Worm (Caenorhabditis elegans) whole organism, dauer: ENCODE data around the gene F46F3.3.

ENCODE experiments used
- unc-62 ChIP-seq: sonication (generic microtip); optimal IDR thresholded peaks from 2 replicates; lab custom pipeline; 2017; ENCODE audit warnings: missing biosample characterization, missing genetic modification reagents, missing genetic modification characterization

Gene F46F3.3

ce11 chrV:11667176-11667575 is at the start of gene F46F3.3:
Gene F46F3.3, plus strand, starts transcription at chrV:11667476.
- no peak for TF ChIP-seq unc-62 (GFP tag; lab: Kevin White, UChicago)

DNA sequence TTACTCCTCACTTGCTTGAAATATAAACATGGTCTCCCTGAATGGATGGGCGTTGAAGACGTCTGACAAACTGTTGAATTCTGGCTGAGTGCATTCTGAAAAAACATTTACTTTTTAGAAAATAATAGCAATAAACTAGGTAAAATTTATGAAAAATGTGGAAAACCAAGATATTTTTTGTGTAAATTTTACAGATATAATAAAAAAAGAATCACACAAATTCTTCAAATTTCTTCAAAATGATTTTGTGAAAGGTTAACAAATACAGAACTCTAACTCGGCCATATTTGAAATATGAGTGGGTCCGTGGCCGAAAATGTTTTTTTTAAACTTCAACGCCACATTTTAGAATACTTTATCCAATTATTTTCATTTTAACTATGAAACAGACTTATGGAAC is 49.1 kb upstream of the F46F3.3 start, which contains the start of gene glb-15:
TSS of gene glb-15 (minus strand) at position 101 of the 400 bp plus-strand sequence.
- TF ChIP-seq unc-62 (GFP tag; lab: Kevin White, UChicago): no peak

- TF ChIP-seq unc-62 (GFP tag; lab: Kevin White, UChicago): no peak
Observed at ce11 chrV:11620081-11620480, 47.2 kb upstream of the F46F3.3 start.

- TF ChIP-seq unc-62 (GFP tag; lab: Kevin White, UChicago): no peak
Observed at ce11 chrV:11621276-11621675, 46.0 kb upstream of the F46F3.3 start.

- TF ChIP-seq unc-62 (GFP tag; lab: Kevin White, UChicago): no peak
Observed at ce11 chrV:11624954-11625353, 42.3 kb upstream of the F46F3.3 start.

- no peak for TF ChIP-seq unc-62 (GFP tag; lab: Kevin White, UChicago)
Observed at ce11 chrV:11627837-11628236, 39.4 kb upstream of the F46F3.3 start.

DNA sequence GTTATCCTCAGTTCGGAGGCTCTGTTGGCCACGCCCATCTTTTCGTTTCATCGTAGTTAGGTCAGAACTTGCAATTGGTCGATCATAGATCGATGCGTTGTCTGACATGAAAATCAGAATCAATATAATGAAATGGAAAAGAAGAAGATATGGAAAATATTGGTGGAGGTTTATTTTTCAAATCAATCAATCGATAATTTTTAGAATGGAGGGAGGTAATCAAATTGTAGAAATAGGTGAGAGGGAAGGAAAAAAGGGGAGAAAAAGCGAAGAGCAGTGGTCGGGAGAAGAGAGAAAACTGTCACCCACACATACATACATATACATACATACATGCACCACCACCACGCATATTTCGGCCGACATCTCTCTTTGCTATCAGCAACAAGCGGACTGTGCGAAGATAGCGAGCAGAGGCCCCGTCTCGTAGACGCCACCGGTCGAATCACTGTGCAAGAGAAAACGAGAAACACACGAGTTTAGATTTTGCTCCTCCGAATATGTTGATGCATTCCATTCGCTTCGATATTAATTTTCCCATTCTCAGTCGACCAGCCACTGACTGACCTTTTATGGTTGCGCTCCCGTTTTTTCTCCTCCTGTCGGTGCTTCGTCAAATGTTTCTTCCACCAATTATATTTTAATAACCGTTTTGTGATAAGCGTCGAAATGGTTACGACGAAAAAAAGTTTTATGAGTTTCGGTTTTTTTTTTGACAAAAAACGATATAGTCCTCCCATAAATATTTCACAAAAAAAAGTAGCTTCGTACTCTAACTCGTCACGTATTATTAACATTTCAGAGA is 37.9 kb upstream of the F46F3.3 start, which contains the start of gene F35B12.10:
TSS of gene F35B12.10 (minus strand) at position 51 of the 805 bp plus-strand sequence.
- TF ChIP-seq unc-62 (GFP tag; lab: Kevin White, UChicago): no peak

DNA sequence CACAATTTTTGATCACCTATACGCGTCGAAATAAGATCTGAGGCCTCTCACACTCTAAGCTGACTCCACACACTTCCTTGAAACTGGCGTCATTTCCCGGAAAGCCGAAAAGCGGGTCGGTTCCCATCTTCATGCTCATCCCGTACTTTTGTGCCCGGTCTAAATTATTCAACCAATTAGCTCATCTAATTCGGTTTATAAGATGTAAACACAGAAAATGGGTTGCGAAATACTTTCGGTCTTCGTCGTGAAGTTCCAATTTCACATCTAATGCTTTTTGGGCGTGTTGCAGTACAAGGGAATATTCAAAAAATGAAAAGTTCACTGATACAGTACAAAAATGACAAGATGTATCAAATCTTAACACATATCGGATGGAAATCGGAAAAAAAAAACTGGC is 36.1 kb upstream of the F46F3.3 start:
- TF ChIP-seq unc-62 (GFP tag; lab: Kevin White, UChicago): no peak

DNA sequence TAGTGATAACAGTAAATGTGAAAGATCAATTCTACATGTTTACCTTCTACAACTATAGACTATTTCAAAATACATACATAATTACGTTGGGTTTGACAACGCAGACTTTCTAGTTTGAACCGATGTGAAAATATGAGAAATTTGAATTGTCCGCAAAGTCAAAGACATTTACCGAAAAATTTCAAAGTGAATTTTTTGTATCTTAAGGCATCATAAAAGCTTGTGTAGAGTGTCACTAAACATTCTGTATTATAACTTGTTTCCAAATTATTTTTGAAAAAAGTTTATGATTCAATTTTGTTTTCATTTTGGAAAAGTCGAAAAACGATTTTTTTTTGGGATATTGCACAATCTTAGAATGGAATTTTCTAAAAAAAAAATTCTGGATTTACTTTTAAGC is 31.7 kb upstream of the F46F3.3 start:
- no peak for TF ChIP-seq unc-62 (GFP tag; lab: Kevin White, UChicago)

DNA sequence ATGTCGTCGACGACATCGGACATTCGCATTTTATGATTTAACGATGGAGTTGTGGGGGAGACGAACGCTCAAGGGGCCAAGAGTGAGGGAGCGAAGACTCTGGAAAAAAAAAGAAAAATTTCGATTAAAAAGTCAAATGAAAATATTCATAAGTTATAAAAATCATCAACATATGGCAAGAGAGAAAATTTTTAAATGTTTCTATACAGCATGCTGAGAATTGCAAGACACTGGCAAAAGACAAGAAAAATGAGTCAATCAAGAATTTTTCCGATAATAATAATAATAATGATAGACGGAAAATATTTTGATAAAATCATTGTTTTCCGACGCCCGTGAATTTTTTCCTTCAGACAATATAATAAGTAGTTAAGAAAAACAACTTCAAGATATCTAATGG is 30.1 kb upstream of the F46F3.3 start, which contains the start of gene sipa-1:
TSS of gene sipa-1 (minus strand) at position 101 of the 400 bp plus-strand sequence.
- no peak for TF ChIP-seq unc-62 (GFP tag; lab: Kevin White, UChicago)

ce11 chrV:11638634-11639117 is 28.6 kb upstream of the F46F3.3 start:
- TF ChIP-seq unc-62 (GFP tag; lab: Kevin White, UChicago): no peak

- no peak for TF ChIP-seq unc-62 (GFP tag; lab: Kevin White, UChicago)
Observed at ce11 chrV:11641298-11641787, 25.9 kb upstream of the F46F3.3 start.

ce11 chrV:11644166-11644565 is 23.1 kb upstream of the F46F3.3 start, which contains the start of gene bir-1:
Gene bir-1, plus strand, starts transcription at chrV:11644477.
- no peak for TF ChIP-seq unc-62 (GFP tag; lab: Kevin White, UChicago)

DNA sequence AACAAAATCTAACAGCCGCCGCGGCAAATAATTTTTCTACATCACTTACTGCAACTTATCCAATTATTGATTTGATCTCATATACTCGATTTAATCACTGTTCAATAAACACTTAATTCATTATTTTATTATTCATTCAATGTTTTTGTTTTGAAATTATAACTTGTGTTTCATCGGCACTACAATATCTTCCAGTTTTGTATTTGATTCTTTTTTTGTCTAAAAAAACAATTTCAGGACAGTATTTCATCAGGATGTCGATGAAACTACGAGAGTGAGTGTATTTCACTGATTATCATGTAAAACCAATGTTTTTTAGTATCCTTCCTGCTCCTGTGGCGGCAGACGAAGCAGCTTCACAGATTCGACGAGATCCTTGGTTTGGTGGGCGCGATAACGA is 22.0 kb upstream of the F46F3.3 start, which contains the start of gene skp-1:
TSS of gene skp-1 (plus strand) at position 238 of the 400 bp plus-strand sequence.
- no peak for TF ChIP-seq unc-62 (GFP tag; lab: Kevin White, UChicago)

ce11 chrV:11647821-11648220 is 19.5 kb upstream of the F46F3.3 start:
- no peak for TF ChIP-seq unc-62 (GFP tag; lab: Kevin White, UChicago)

DNA sequence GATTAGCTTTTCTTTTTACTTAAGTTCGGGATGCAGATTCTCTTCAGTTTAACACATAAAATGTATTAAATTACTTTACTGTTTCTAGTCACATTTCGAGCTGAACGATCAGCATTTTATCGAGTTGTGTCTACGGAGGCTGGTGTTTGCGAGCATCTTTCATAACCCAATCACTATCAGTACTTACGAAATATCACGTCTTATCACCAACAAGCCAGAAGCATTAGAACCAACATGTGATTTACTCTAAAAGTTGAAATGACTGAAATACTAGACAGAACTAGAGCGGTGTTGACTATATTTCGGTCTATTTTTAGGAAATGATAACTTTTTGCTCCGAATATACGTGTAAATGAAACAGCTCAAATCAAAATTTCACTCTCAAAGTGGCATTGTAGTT is 18.8 kb upstream of the F46F3.3 start:
- no peak for TF ChIP-seq unc-62 (GFP tag; lab: Kevin White, UChicago)
